Fruit fly (Drosophila melanogaster) whole organism, embryonic: ENCODE results near the gene CG9760.

Experiments used
- ATbp ChIP-seq: fragments of 200-800 bp; sonication (Bioruptor generic); optimal IDR thresholded peaks from 2 replicates; lab custom pipeline; 2017; ENCODE audit warnings: missing biosample characterization, mild to moderate bottlenecking, missing genetic modification characterization, missing genetic modification reagents
- BtbVII ChIP-seq: fragments of 200-800 bp; sonication (Bioruptor generic); optimal IDR thresholded peaks from 3 replicates; lab custom pipeline; 2017; ENCODE audit warnings: missing biosample characterization, mild to moderate bottlenecking, missing genetic modification characterization
- CG10274 ChIP-seq: fragments of 200-800 bp; sonication (Bioruptor generic); optimal IDR thresholded peaks from 3 replicates; lab custom pipeline; 2017; ENCODE audit warnings: missing biosample characterization, mild to moderate bottlenecking, missing genetic modification characterization
- CG10431 ChIP-seq: fragments of 200-800 bp; sonication (Bioruptor generic); optimal IDR thresholded peaks from 3 replicates; lab custom pipeline; 2018; ENCODE audit warnings: missing biosample characterization, mild to moderate bottlenecking, missing genetic modification characterization
- CG11247 ChIP-seq: fragments of 200-800 bp; sonication (Bioruptor generic); IDR thresholded peaks from 2 replicates; pipeline ENCODE4 v1.3.6; 2022; ENCODE audit warnings: missing biosample characterization, missing genetic modification characterization
- CG12071 ChIP-seq: fragments of 200-800 bp; sonication (Bioruptor generic); optimal IDR thresholded peaks from 3 replicates; lab custom pipeline; 2018; ENCODE audit warnings: missing biosample characterization, mild to moderate bottlenecking, missing genetic modification characterization
- CG12659 ChIP-seq: fragments of 200-800 bp; sonication (Bioruptor generic); optimal IDR thresholded peaks from 3 replicates; lab custom pipeline; 2017; ENCODE audit warnings: mild to moderate bottlenecking, missing biosample characterization, missing genetic modification reagents, missing genetic modification characterization
- CG12744 ChIP-seq: fragments of 200-800 bp; sonication (Bioruptor generic); optimal IDR thresholded peaks from 2 replicates; lab custom pipeline; 2016; ENCODE audit warnings: missing biosample characterization, missing genetic modification characterization
- CG17829 ChIP-seq: fragments of 200-800 bp; optimal IDR thresholded peaks from 2 replicates; lab custom pipeline; 2019; ENCODE audit warnings: missing biosample characterization, mild to moderate bottlenecking, missing genetic modification characterization, moderate library complexity
- CG18599 ChIP-seq: fragments of 200-800 bp; sonication (Bioruptor generic); optimal IDR thresholded peaks from 3 replicates; lab custom pipeline; 2017; ENCODE audit warnings: missing biosample characterization, missing genetic modification characterization, mild to moderate bottlenecking, moderate library complexity, missing genetic modification reagents
- CG2712 ChIP-seq: fragments of 200-800 bp; optimal IDR thresholded peaks from 3 replicates; lab custom pipeline; 2019; ENCODE audit warnings: missing biosample characterization, mild to moderate bottlenecking, missing genetic modification characterization, moderate library complexity
- CG32532 ChIP-seq: fragments of 200-800 bp; sonication (Bioruptor generic); IDR thresholded peaks from 2 replicates; pipeline ENCODE4 v1.3.6; 2022; ENCODE audit warnings: missing biosample characterization, missing genetic modification characterization
- CG3726 ChIP-seq: fragments of 200-800 bp; sonication (Bioruptor generic); IDR thresholded peaks from 3 replicates; pipeline ENCODE4, ENCODE4 v1.3.6; 2022; ENCODE audit warnings: missing biosample characterization, missing genetic modification characterization
- CG6854 ChIP-seq: fragments of 200-800 bp; sonication (Bioruptor generic); optimal IDR thresholded peaks from 3 replicates; lab custom pipeline; 2017; ENCODE audit warnings: missing biosample characterization, mild to moderate bottlenecking, missing genetic modification characterization
- CG7357 ChIP-seq: fragments of 200-800 bp; sonication (Bioruptor generic); IDR thresholded peaks from 3 replicates; pipeline ENCODE4 v1.3.6; 2022; ENCODE audit warnings: missing biosample characterization, missing genetic modification characterization
- CrebB ChIP-seq: fragments of 200-800 bp; sonication (Bioruptor generic); optimal IDR thresholded peaks from 3 replicates; lab custom pipeline; 2018; ENCODE audit warnings: missing biosample characterization, mild to moderate bottlenecking, missing genetic modification characterization
- Doc2 ChIP-seq: fragments of 200-800 bp; sonication (Bioruptor generic); IDR thresholded peaks from 2 replicates; pipeline ENCODE4 v1.3.6; 2022; ENCODE audit warnings: missing biosample characterization, missing genetic modification characterization
- H2.0 ChIP-seq: fragments of 200-800 bp; sonication (Bioruptor generic); IDR thresholded peaks from 2 replicates; pipeline ENCODE4 v1.3.6; 2022; ENCODE audit warnings: missing biosample characterization, missing genetic modification characterization
- HmgZ ChIP-seq: fragments of 200-800 bp; sonication (Bioruptor generic); optimal IDR thresholded peaks from 2 replicates; lab custom pipeline; 2018; ENCODE audit warnings: missing biosample characterization, mild to moderate bottlenecking, missing genetic modification characterization
- Jarid2 ChIP-seq: fragments of 200-800 bp; sonication (Bioruptor generic); optimal IDR thresholded peaks from 3 replicates; lab custom pipeline; 2017; ENCODE audit warnings: mild to moderate bottlenecking, missing biosample characterization, missing genetic modification reagents, missing genetic modification characterization
- Kr ChIP-seq: fragments of 200-800 bp; sonication (Bioruptor generic); optimal IDR thresholded peaks from 2 replicates; lab custom pipeline; 2017; ENCODE audit warnings: missing biosample characterization, mild to moderate bottlenecking, missing genetic modification characterization
- Lim3 ChIP-seq: fragments of 200-800 bp; sonication (Bioruptor generic); IDR thresholded peaks from 2 replicates; pipeline ENCODE4 v1.3.6; 2022; ENCODE audit warnings: missing biosample characterization, missing genetic modification characterization
- Med ChIP-seq: fragments of 200-800 bp; sonication (Bioruptor generic); peaks from one replicate; lab custom pipeline; 2016; ENCODE audit warnings: missing biosample characterization, missing genetic modification characterization, mild to moderate bottlenecking, inconsistent platforms, moderate library complexity
- Mes4 ChIP-seq: fragments of 200-800 bp; sonication (Bioruptor generic); optimal IDR thresholded peaks from 2 replicates; lab custom pipeline; 2016; ENCODE audit warnings: missing biosample characterization, missing genetic modification characterization
- Mrtf ChIP-seq: fragments of 200-800 bp; sonication (Bioruptor generic); IDR thresholded peaks from 3 replicates; pipeline ENCODE4 v1.3.6; 2022; ENCODE audit warnings: missing biosample characterization, missing genetic modification characterization
- Nf-YC ChIP-seq: fragments of 200-800 bp; optimal IDR thresholded peaks from 3 replicates; lab custom pipeline; 2019; ENCODE audit warnings: missing biosample characterization, mild to moderate bottlenecking, missing genetic modification characterization, moderate library complexity
- Oaz ChIP-seq: fragments of 200-800 bp; sonication (Bioruptor generic); IDR thresholded peaks from 2 replicates; pipeline ENCODE4 v1.3.6; 2022; ENCODE audit warnings: missing biosample characterization, missing genetic modification characterization
- Oli ChIP-seq: fragments of 200-800 bp; sonication (Bioruptor generic); optimal IDR thresholded peaks from 2 replicates; lab custom pipeline; 2018; ENCODE audit warnings: missing biosample characterization, mild to moderate bottlenecking, missing genetic modification characterization, moderate library complexity
- Opbp ChIP-seq: fragments of 200-800 bp; sonication (Bioruptor generic); IDR thresholded peaks from 3 replicates; pipeline ENCODE4 v1.3.6; 2022; ENCODE audit warnings: missing biosample characterization, missing genetic modification characterization; ENCODE audit not compliant: partially characterized antibody
- PHDP ChIP-seq: fragments of 200-800 bp; sonication (Bioruptor generic); optimal IDR thresholded peaks from 3 replicates; lab custom pipeline; 2018; ENCODE audit warnings: missing biosample characterization, mild to moderate bottlenecking, missing genetic modification characterization, moderate library complexity
- Sin3A ChIP-seq: fragments of >200 bp; optimal IDR thresholded peaks from 2 replicates; lab custom pipeline; 2018
- br ChIP-seq: fragments of >200 bp; optimal IDR thresholded peaks from 2 replicates; lab custom pipeline; 2017
- chm ChIP-seq: fragments of 200-800 bp; sonication (Bioruptor generic); IDR thresholded peaks from 2 replicates; pipeline ENCODE4 v1.3.6; 2022; ENCODE audit warnings: missing biosample characterization, missing genetic modification characterization
- disco-r ChIP-seq: fragments of 200-800 bp; sonication (Bioruptor generic); optimal IDR thresholded peaks from 2 replicates; lab custom pipeline; 2016; ENCODE audit warnings: missing biosample characterization, missing genetic modification characterization
- hkb ChIP-seq, 2 experiments: fragments of 200-800 bp in 1 of 2; fragments of >200 bp in 1 of 2; sonication (Bioruptor generic) in 1 of 2; IDR thresholded peaks in 1 of 2; optimal IDR thresholded peaks in 1 of 2; 2 replicates each; pipeline versions ENCODE4 v1.3.6 to Lab custom; 2017 to 2022; ENCODE audit warnings: missing biosample characterization in 1 of 2, missing genetic modification characterization in 1 of 2
- kah ChIP-seq: fragments of 200-800 bp; sonication (Bioruptor generic); optimal IDR thresholded peaks from 2 replicates; lab custom pipeline; 2018; ENCODE audit warnings: missing biosample characterization, mild to moderate bottlenecking, missing genetic modification characterization
- ken ChIP-seq: fragments of 200-800 bp; sonication (Bioruptor generic); IDR thresholded peaks from 3 replicates; pipeline ENCODE4 v1.3.6; 2022; ENCODE audit warnings: missing biosample characterization, missing genetic modification characterization
- lola ChIP-seq, 3 experiments: fragments of >200 bp in 2 of 3; fragments of 200-800 bp in 1 of 3; sonication (Bioruptor generic) in 1 of 3; optimal IDR thresholded peaks; 2 replicates each; lab custom pipeline; 2017 to 2019; ENCODE audit warnings: missing biosample characterization in 3 of 3, missing genetic modification characterization in 3 of 3, mild to moderate bottlenecking in 1 of 3, moderate library complexity in 1 of 3
- mam ChIP-seq: fragments of 200-800 bp; sonication (Bioruptor generic); optimal IDR thresholded peaks from 3 replicates; lab custom pipeline; 2016; ENCODE audit warnings: missing biosample characterization, missing genetic modification characterization
- nerfin-1 ChIP-seq: fragments of 200-800 bp; sonication (Bioruptor generic); optimal IDR thresholded peaks from 3 replicates; lab custom pipeline; 2019; ENCODE audit warnings: missing biosample characterization, mild to moderate bottlenecking, missing genetic modification characterization, moderate library complexity
- nmo ChIP-seq: fragments of 200-800 bp; sonication (Bioruptor generic); optimal IDR thresholded peaks from 2 replicates; lab custom pipeline; 2018; ENCODE audit warnings: missing biosample characterization, mild to moderate bottlenecking, missing genetic modification characterization, moderate library complexity
- pan ChIP-seq, 4 experiments: fragments of >200 bp in 3 of 4; fragments of 200-800 bp in 1 of 4; sonication (Bioruptor generic) in 1 of 4; optimal IDR thresholded peaks in 3 of 4; IDR thresholded peaks in 1 of 4; 2 replicates each; pipeline versions ENCODE4 v1.3.6 to Lab custom; 2017 to 2022; ENCODE audit warnings: missing biosample characterization in 2 of 4, missing genetic modification characterization in 2 of 4, mixed read lengths in 1 of 4
- prd ChIP-seq, 3 experiments: fragments of >200 bp in 2 of 3; fragments of 200-800 bp in 1 of 3; sonication (Bioruptor generic) in 1 of 3; optimal IDR thresholded peaks in 2 of 3; IDR thresholded peaks in 1 of 3; 2 replicates in 2 of 3; 3 replicates in 1 of 3; pipeline versions ENCODE4 v1.3.6 to Lab custom; 2017 to 2022; ENCODE audit warnings: missing biosample characterization in 1 of 3, missing genetic modification characterization in 1 of 3
- repo ChIP-seq: fragments of 200-800 bp; sonication (Bioruptor generic); optimal IDR thresholded peaks from 2 replicates; lab custom pipeline; 2016; ENCODE audit warnings: missing biosample characterization, missing genetic modification characterization
- sens-2 ChIP-seq: fragments of 200-800 bp; sonication (Bioruptor generic); IDR thresholded peaks from 2 replicates; pipeline ENCODE4 v1.3.6; 2022; ENCODE audit warnings: missing biosample characterization, missing genetic modification characterization
- sima ChIP-seq: fragments of 200-800 bp; sonication (Bioruptor generic); optimal IDR thresholded peaks from 2 replicates; lab custom pipeline; 2016; ENCODE audit warnings: missing biosample characterization, missing genetic modification characterization
- ssp ChIP-seq: fragments of 200-800 bp; sonication (Bioruptor generic); IDR thresholded peaks from 2 replicates; pipeline ENCODE4 v1.3.6; 2022; ENCODE audit warnings: missing biosample characterization, missing genetic modification characterization
- tgo ChIP-seq: fragments of 200-800 bp; sonication (Bioruptor generic); IDR thresholded peaks from 3 replicates; pipeline ENCODE4 v1.3.6; 2022; ENCODE audit warnings: missing biosample characterization, missing genetic modification characterization
- wek ChIP-seq: fragments of 200-800 bp; sonication (Bioruptor generic); optimal IDR thresholded peaks from 3 replicates; lab custom pipeline; 2018; ENCODE audit warnings: missing biosample characterization, mild to moderate bottlenecking, missing genetic modification characterization, moderate library complexity

CG9760 gene

DNA sequence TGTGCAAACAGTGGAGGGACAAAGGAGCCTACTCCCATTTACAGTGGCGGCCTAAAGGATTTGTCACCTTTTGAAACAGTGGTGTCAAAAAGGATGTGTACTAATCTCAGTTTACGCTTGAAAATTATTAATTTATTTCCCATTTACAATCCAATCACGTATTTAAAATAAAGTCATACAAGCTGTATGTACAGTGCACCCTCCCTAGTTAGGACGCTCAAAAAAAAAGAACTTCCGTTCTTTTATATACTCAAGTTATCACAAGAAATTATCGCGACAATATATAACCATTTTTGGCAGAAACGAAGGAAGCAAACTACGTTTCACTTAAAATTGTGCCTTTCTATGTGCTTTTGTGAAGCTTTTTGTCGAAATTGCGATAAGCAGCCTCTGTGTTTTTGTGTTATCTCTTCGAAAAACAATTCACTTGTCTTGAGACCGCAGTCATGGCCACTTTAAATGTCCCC, 24.3 kb downstream of the CG9760 start (continued):
- TF ChIP-seq chm (GFP tag; lab: Robert Waterston, UW): peak; percentile 49; the same call in 1 of the 2 replicates
- no peak for TF ChIP-seq hkb (optimal IDR thresholded peaks at IDR 0.05; lab: Kevin White, UChicago)
- TF ChIP-seq hkb (GFP tag; IDR thresholded peaks at IDR 0.05; lab: Robert Waterston, UW): peak; percentile 51
- TF ChIP-seq sens-2 (GFP tag; lab: Robert Waterston, UW): no peak
- no peak for TF ChIP-seq Opbp (GFP tag; lab: Robert Waterston, UW)
- TF ChIP-seq Oli (tag; lab: Kevin White, UChicago): peak; percentile 57
- peak; percentile 50; the same call in 2 of the 3 replicates for TF ChIP-seq tgo (GFP tag; lab: Robert Waterston, UW)
- TF ChIP-seq CG11247: peak; percentile 44; the same call in 1 of the 2 replicates
- peak; percentile 55 for TF ChIP-seq PHDP (tag; lab: Kevin White, UChicago)
- TF ChIP-seq repo (GFP tag; lab: Kevin White, UChicago): no peak
- peak; percentile 55 for TF ChIP-seq CG2712 (tag; lab: Kevin White, UChicago)
- TF ChIP-seq CG12659 (GFP tag; lab: Kevin White, UChicago): peak; percentile 38
- TF ChIP-seq Mrtf (GFP tag; lab: Robert Waterston, UW): no peak
- no peak for TF ChIP-seq CG7357 (GFP tag; lab: Robert Waterston, UW)
- no peak for TF ChIP-seq prd (optimal IDR thresholded peaks at IDR 0.05; lab: Kevin White, UChicago)
- peak; percentile 56 for TF ChIP-seq prd (GFP tag; IDR thresholded peaks at IDR 0.05; lab: Robert Waterston, UW)
- TF ChIP-seq Med (GFP tag; lab: Kevin White, UChicago): peak; percentile 92
- TF ChIP-seq pan (optimal IDR thresholded peaks at IDR 0.05; lab: Kevin White, UChicago): no peak
- TF ChIP-seq pan (GFP tag; optimal IDR thresholded peaks at IDR 0.05 in 1 of 2, IDR thresholded peaks at IDR 0.05 in 1 of 2): no peak
- TF ChIP-seq CrebB (tag; lab: Kevin White, UChicago): peak; percentile 7
- no peak for TF ChIP-seq br (lab: Kevin White, UChicago)
- peak; percentile 61 for TF ChIP-seq mam
- TF ChIP-seq sima (GFP tag; lab: Kevin White, UChicago): no peak
- peak; percentile 45; the same call in 1 of the 2 replicates for TF ChIP-seq ssp
- peak; percentile 31 for TF ChIP-seq nmo (GFP tag; lab: Kevin White, UChicago)
- TF ChIP-seq Sin3A (lab: Kevin White, UChicago): no peak
- TF ChIP-seq CG10431 (GFP tag; lab: Kevin White, UChicago): no peak
- TF ChIP-seq H2.0 (GFP tag; lab: Robert Waterston, UW): no peak
- peak; percentile 57; the same call in 1 of the 2 replicates for TF ChIP-seq CG32532 (GFP tag; lab: Robert Waterston, UW)
- no peak for TF ChIP-seq CG3726 (GFP tag; lab: Robert Waterston, UW)
- TF ChIP-seq HmgZ (tag; lab: Kevin White, UChicago): peak; percentile 42
- no peak for TF ChIP-seq Doc2
- peak; percentile 34 for TF ChIP-seq CG10274 (GFP tag; lab: Kevin White, UChicago)
- no peak for TF ChIP-seq BtbVII (GFP tag; lab: Kevin White, UChicago)
- no peak; the same call in 2 of the 3 replicates for TF ChIP-seq ken (GFP tag; lab: Robert Waterston, UW)
- peak in 1 of 3 experiments; percentile 11 for TF ChIP-seq lola (GFP tag; optimal IDR thresholded peaks at IDR 0.05; lab: Kevin White, UChicago)
- no peak for TF ChIP-seq Lim3 (GFP tag; lab: Robert Waterston, UW)
- TF ChIP-seq Kr (GFP tag; lab: Kevin White, UChicago): no peak
- TF ChIP-seq wek: no peak
- TF ChIP-seq CG12744: no peak
- peak; percentile 31 for TF ChIP-seq Nf-YC (tag; lab: Kevin White, UChicago)
- no peak for TF ChIP-seq CG12071
- peak; percentile 34 for TF ChIP-seq CG6854 (GFP tag; lab: Kevin White, UChicago)
- TF ChIP-seq disco-r (GFP tag; lab: Kevin White, UChicago): no peak
- no peak for TF ChIP-seq Oaz (GFP tag; lab: Robert Waterston, UW)
- peak; percentile 49 for TF ChIP-seq ATbp (GFP tag; lab: Kevin White, UChicago)
- no peak for TF ChIP-seq Jarid2
- peak; percentile 28 for TF ChIP-seq CG17829 (tag; lab: Kevin White, UChicago)
- peak; percentile 38 for TF ChIP-seq nerfin-1 (tag; lab: Kevin White, UChicago)
- peak; percentile 61 for TF ChIP-seq CG18599 (GFP tag; lab: Kevin White, UChicago)
- TF ChIP-seq kah (GFP tag; lab: Kevin White, UChicago): no peak
- TF ChIP-seq Mes4 (GFP tag; lab: Kevin White, UChicago): peak; percentile 19
